Worm (Caenorhabditis elegans) whole organism, L1 larva: ENCODE data around the gene odr-3.

ENCODE experiments used
- C04F5.9 ChIP-seq: sonication (generic microtip); optimal IDR thresholded peaks from 2 replicates; lab custom pipeline; 2016; ENCODE audit warnings: missing genetic modification characterization, missing compliant biosample characterization
- alr-1 ChIP-seq: fragments of 200-800 bp; sonication (Bioruptor generic); optimal IDR thresholded peaks from 2 replicates; lab custom pipeline; 2018; ENCODE audit warnings: borderline replicate concordance, mild to moderate bottlenecking, missing genetic modification characterization, missing compliant biosample characterization
- aly-2 ChIP-seq: fragments of 150-350 bp; optimal IDR thresholded peaks from 2 replicates; lab custom pipeline; 2014; ENCODE audit warnings: missing biosample characterization, missing genetic modification characterization
- ama-1 ChIP-seq: fragments of 150-350 bp; optimal IDR thresholded peaks from 2 replicates; lab custom pipeline; 2014
- blmp-1 ChIP-seq: fragments of 150-350 bp; optimal IDR thresholded peaks from 2 replicates; lab custom pipeline; 2014; ENCODE audit warnings: missing biosample characterization, missing genetic modification characterization
- ceh-88 ChIP-seq: fragments of 200-800 bp; sonication (Bioruptor generic); IDR thresholded peaks from 2 replicates; pipeline ENCODE4 v1.3.6; 2022; ENCODE audit warnings: missing genetic modification characterization, missing compliant biosample characterization
- dsc-1 ChIP-seq: sonication (generic microtip); optimal IDR thresholded peaks from 2 replicates; lab custom pipeline; 2016; ENCODE audit warnings: mild to moderate bottlenecking, missing genetic modification characterization, missing compliant biosample characterization
- egl-13 ChIP-seq: sonication (generic microtip); optimal IDR thresholded peaks from 2 replicates; lab custom pipeline; 2016; ENCODE audit warnings: missing genotype, missing genetic modification reagents, missing genetic modification characterization, missing compliant biosample characterization
- egl-27 ChIP-seq, 2 experiments: fragments of 150-350 bp in 1 of 2; sonication (generic microtip); optimal IDR thresholded peaks; 3 replicates each; lab custom pipeline; 2017 to 2018; ENCODE audit warnings: missing biosample characterization in 2 of 2, missing genetic modification characterization in 2 of 2, missing genetic modification reagents in 2 of 2
- elt-2 ChIP-seq: sonication (generic microtip); optimal IDR thresholded peaks from 2 replicates; lab custom pipeline; 2016; ENCODE audit warnings: missing genetic modification characterization, mild to moderate bottlenecking, inconsistent platforms, missing compliant biosample characterization, missing genetic modification reagents
- elt-3 ChIP-seq, 6 experiments: fragments of 150-350 bp in 1 of 6; sonication (generic microtip); optimal IDR thresholded peaks; 2 replicates each; lab custom pipeline; 2017 to 2018; ENCODE audit warnings: missing biosample characterization in 6 of 6, missing genetic modification characterization in 6 of 6, inconsistent platforms in 1 of 6
- fkh-10 ChIP-seq: sonication (generic microtip); optimal IDR thresholded peaks from 2 replicates; lab custom pipeline; 2017; ENCODE audit warnings: missing biosample characterization, missing genetic modification reagents, missing genetic modification characterization
- fkh-8 ChIP-seq: sonication (generic microtip); optimal IDR thresholded peaks from 2 replicates; lab custom pipeline; 2016; ENCODE audit warnings: mild to moderate bottlenecking, missing genetic modification characterization, missing compliant biosample characterization
- fos-1 ChIP-seq: fragments of 150-350 bp; optimal IDR thresholded peaks from 2 replicates; lab custom pipeline; 2014; ENCODE audit warnings: missing biosample characterization, missing genetic modification characterization
- hlh-17 ChIP-seq: fragments of 200-800 bp; sonication (Bioruptor generic); optimal IDR thresholded peaks from 2 replicates; lab custom pipeline; 2018; ENCODE audit warnings: missing genetic modification characterization, mild to moderate bottlenecking, missing compliant biosample characterization, moderate library complexity, borderline replicate concordance
- hlh-4 ChIP-seq: sonication (generic microtip); optimal IDR thresholded peaks from 2 replicates; lab custom pipeline; 2016; ENCODE audit warnings: mild to moderate bottlenecking, missing genetic modification characterization, missing compliant biosample characterization
- irx-1 ChIP-seq: sonication (generic microtip); optimal IDR thresholded peaks from 2 replicates; lab custom pipeline; 2016; ENCODE audit warnings: missing genetic modification characterization, missing compliant biosample characterization
- isw-1 ChIP-seq: fragments of 200-800 bp; sonication (Bioruptor generic); IDR thresholded peaks from 2 replicates; pipeline ENCODE4 v1.3.6; 2022; ENCODE audit warnings: missing genetic modification characterization, missing compliant biosample characterization
- lin-14 ChIP-seq: fragments of 200-800 bp; sonication (Bioruptor generic); optimal IDR thresholded peaks from 2 replicates; lab custom pipeline; 2018; ENCODE audit warnings: mild to moderate bottlenecking, missing genetic modification characterization, moderate library complexity, missing compliant biosample characterization
- lin-15B ChIP-seq: fragments of 150-350 bp; sonication (generic microtip); optimal IDR thresholded peaks from 3 replicates; lab custom pipeline; 2014; ENCODE audit warnings: missing biosample characterization, missing genetic modification characterization
- lin-35 ChIP-seq, 2 experiments: fragments of 150-350 bp; optimal IDR thresholded peaks; 2 replicates each; lab custom pipeline; 2014; ENCODE audit warnings: missing biosample characterization in 2 of 2, missing genetic modification characterization in 2 of 2, missing genetic modification reagents in 2 of 2
- lsy-2 ChIP-seq, 2 experiments: fragments of 150-350 bp; optimal IDR thresholded peaks; 2 replicates each; lab custom pipeline; 2014; ENCODE audit warnings: missing biosample characterization in 2 of 2, missing genetic modification characterization in 2 of 2
- mdl-1 ChIP-seq, 2 experiments: fragments of 150-350 bp; optimal IDR thresholded peaks; 2 replicates each; lab custom pipeline; 2014 to 2017; ENCODE audit warnings: missing biosample characterization in 2 of 2, missing genetic modification characterization in 2 of 2, inconsistent platforms in 1 of 2
- nhr-12 ChIP-seq: sonication (generic microtip); optimal IDR thresholded peaks from 2 replicates; lab custom pipeline; 2017; ENCODE audit warnings: missing biosample characterization, missing genetic modification characterization
- nhr-20 ChIP-seq: sonication (generic microtip); optimal IDR thresholded peaks from 2 replicates; lab custom pipeline; 2016; ENCODE audit warnings: mild to moderate bottlenecking, missing genetic modification characterization, missing compliant biosample characterization
- nhr-237 ChIP-seq: fragments of 150-350 bp; optimal IDR thresholded peaks from 2 replicates; lab custom pipeline; 2014; ENCODE audit warnings: missing biosample characterization, missing genetic modification characterization
- nhr-28 ChIP-seq: fragments of 150-350 bp; optimal IDR thresholded peaks from 2 replicates; lab custom pipeline; 2014; ENCODE audit warnings: missing biosample characterization, missing genetic modification characterization
- nhr-71 ChIP-seq: sonication (generic microtip); optimal IDR thresholded peaks from 2 replicates; lab custom pipeline; 2016; ENCODE audit warnings: mild to moderate bottlenecking, missing genetic modification characterization, moderate library complexity, missing compliant biosample characterization
- nhr-90 ChIP-seq: sonication (generic microtip); optimal IDR thresholded peaks from 2 replicates; lab custom pipeline; 2016; ENCODE audit warnings: mild to moderate bottlenecking, missing genetic modification characterization, missing compliant biosample characterization; ENCODE audit not compliant: poor library complexity
- pag-3 ChIP-seq: sonication (generic microtip); optimal IDR thresholded peaks from 2 replicates; lab custom pipeline; 2017; ENCODE audit warnings: missing genetic modification characterization, mild to moderate bottlenecking, missing compliant biosample characterization, antibody characterized with exemption, borderline replicate concordance; ENCODE audit not compliant: insufficient read depth
- rnt-1 ChIP-seq: sonication (generic microtip); optimal IDR thresholded peaks from 2 replicates; lab custom pipeline; 2016; ENCODE audit warnings: mild to moderate bottlenecking, missing genetic modification characterization, moderate library complexity, missing compliant biosample characterization
- snu-23 ChIP-seq: sonication (generic microtip); optimal IDR thresholded peaks from 2 replicates; lab custom pipeline; 2016; ENCODE audit warnings: missing genetic modification characterization, missing compliant biosample characterization
- sox-4 ChIP-seq: sonication (generic microtip); optimal IDR thresholded peaks from 2 replicates; lab custom pipeline; 2016; ENCODE audit warnings: missing genetic modification characterization, missing compliant biosample characterization
- sptf-1 ChIP-seq: fragments of 150-350 bp; optimal IDR thresholded peaks from 2 replicates; lab custom pipeline; 2014; ENCODE audit warnings: missing biosample characterization, missing genetic modification characterization
- sup-37 ChIP-seq: fragments of 200-800 bp; sonication (Bioruptor generic); optimal IDR thresholded peaks from 2 replicates; lab custom pipeline; 2018; ENCODE audit warnings: mild to moderate bottlenecking, missing genetic modification characterization, missing compliant biosample characterization
- tlp-1 ChIP-seq: fragments of 150-350 bp; optimal IDR thresholded peaks from 2 replicates; lab custom pipeline; 2014; ENCODE audit warnings: missing biosample characterization, missing genetic modification characterization
- unc-62 ChIP-seq: fragments of 150-350 bp; optimal IDR thresholded peaks from 2 replicates; lab custom pipeline; 2014; ENCODE audit warnings: missing biosample characterization, missing genetic modification reagents, missing genetic modification characterization
- unc-86 ChIP-seq: sonication (generic microtip); optimal IDR thresholded peaks from 2 replicates; lab custom pipeline; 2016; ENCODE audit warnings: missing genetic modification characterization, missing compliant biosample characterization
- unc-98 ChIP-seq: fragments of 200-800 bp; sonication (Bioruptor generic); IDR thresholded peaks from 2 replicates; pipeline ENCODE4 v1.3.6; 2022; ENCODE audit warnings: missing genetic modification characterization, missing compliant biosample characterization
- xbp-1 ChIP-seq: sonication (generic microtip); optimal IDR thresholded peaks from 2 replicates; lab custom pipeline; 2016; ENCODE audit warnings: missing genetic modification characterization, missing compliant biosample characterization
- zag-1 ChIP-seq: fragments of 150-350 bp; optimal IDR thresholded peaks from 2 replicates; lab custom pipeline; 2014; ENCODE audit warnings: missing biosample characterization, missing genetic modification characterization
- zip-4 ChIP-seq: fragments of 200-800 bp; sonication (Bioruptor generic); optimal IDR thresholded peaks from 2 replicates; lab custom pipeline; 2018; ENCODE audit warnings: mild to moderate bottlenecking, missing genetic modification characterization, moderate library complexity, missing compliant biosample characterization
- ztf-4 ChIP-seq: fragments of 150-350 bp; optimal IDR thresholded peaks from 2 replicates; lab custom pipeline; 2014; ENCODE audit warnings: missing biosample characterization, missing genetic modification characterization

odr-3 gene

DNA sequence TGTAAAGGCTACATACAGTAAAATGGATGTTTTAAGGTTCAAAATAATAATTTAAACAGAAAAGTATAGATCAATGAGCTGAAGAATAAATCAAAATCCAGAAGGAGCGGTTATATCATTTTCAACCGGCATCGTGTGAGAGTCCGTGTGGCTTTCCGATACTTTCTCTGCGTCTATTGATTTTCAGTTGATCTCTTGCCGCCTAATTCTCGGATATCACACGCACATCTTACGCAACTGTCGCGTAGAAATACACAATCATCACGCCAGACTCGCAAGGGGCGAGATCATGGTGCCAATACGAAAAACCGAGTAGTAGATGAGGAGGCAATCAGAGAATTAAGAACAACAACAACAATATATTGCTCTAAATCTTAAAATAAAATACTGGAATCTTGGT is 39.5 kb upstream of the odr-3 start (continued):
- TF ChIP-seq C04F5.9, result no peak
- TF ChIP-seq zag-1 (tag; lab: Kevin White, UChicago), result no peak
- TF ChIP-seq xbp-1, result no peak
- no peak for TF ChIP-seq nhr-90 (tag; lab: Kevin White, UChicago)
- TF ChIP-seq elt-3 (tag; optimal IDR thresholded peaks at IDR 0.05; lab: Kevin White, UChicago), result no peak
- TF ChIP-seq egl-27 (tag; optimal IDR thresholded peaks at IDR 0.05; lab: Kevin White, UChicago), result no peak
- TF ChIP-seq aly-2 (tag; lab: Kevin White, UChicago), result no peak
- no peak for TF ChIP-seq blmp-1 (tag; lab: Kevin White, UChicago)
- TF ChIP-seq snu-23 (GFP tag; lab: Kevin White, UChicago), result peak; percentile 25
- no peak for TF ChIP-seq unc-62 (GFP tag; lab: Kevin White, UChicago)
- peak; percentile 48 for TF ChIP-seq lin-14
- TF ChIP-seq egl-13 (tag; lab: Kevin White, UChicago), result no peak
- TF ChIP-seq sox-4 (tag; lab: Kevin White, UChicago), result no peak
- TF ChIP-seq, all 84 proteins: peak for 7

DNA sequence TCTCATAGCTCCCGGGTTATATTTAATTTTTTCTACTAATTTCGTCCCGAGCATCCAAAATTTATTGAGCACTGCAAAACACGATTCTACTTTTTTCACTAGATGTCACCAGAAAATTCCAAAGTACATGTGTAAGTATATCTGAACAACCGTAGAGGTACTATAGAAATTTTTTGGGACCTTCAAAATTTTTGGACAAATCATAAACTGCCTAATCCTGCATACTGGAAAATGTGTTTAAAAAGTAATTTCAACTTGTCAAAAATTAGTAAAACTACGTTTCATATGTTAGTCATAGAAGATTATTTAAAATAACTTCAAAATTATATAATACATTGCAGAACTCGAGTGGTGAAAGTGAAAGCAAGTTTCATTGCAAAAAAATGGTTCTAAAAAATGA is 37.2 kb upstream of the odr-3 start:
- TF ChIP-seq tlp-1, result no peak

DNA sequence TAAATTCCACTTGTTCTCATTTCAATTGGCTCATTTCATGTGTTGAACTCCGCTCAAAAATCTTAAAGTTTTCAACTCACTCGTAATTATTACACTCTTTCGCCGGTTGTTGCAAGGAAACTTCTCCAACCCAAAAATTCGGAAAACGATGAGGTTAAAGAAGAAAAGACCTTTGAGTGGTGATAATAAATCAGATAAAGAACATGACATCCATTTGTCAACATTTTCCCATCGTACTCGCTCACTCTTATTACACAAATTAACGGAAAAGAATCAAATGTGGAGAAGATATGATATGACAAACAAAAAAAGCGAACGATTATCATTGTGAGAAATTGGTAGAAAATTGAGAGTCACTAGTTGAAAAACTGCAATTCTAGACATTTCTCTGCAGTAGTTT is 35.9 kb upstream of the odr-3 start:
- TF ChIP-seq hlh-4 (tag; lab: Kevin White, UChicago) (no peak), sup-37 (GFP tag; lab: Kevin White, UChicago) (no peak), isw-1 (GFP tag; lab: Robert Waterston, UW) (no peak), sptf-1 (no peak), nhr-237 (tag; lab: Kevin White, UChicago) (no peak), unc-86 (tag; lab: Kevin White, UChicago) (no peak), nhr-12 (no peak), unc-62 (GFP tag; lab: Kevin White, UChicago) (no peak), egl-27 (tag; optimal IDR thresholded peaks at IDR 0.05; lab: Kevin White, UChicago) (no peak), fkh-8 (tag; lab: Kevin White, UChicago) (no peak), dsc-1 (tag; lab: Kevin White, UChicago) (no peak), lsy-2 (tag; optimal IDR thresholded peaks at IDR 0.05; lab: Kevin White, UChicago) (peak in 1 of 2 experiments; percentile 23), lin-14 (peak; percentile 73), fos-1 (no peak), nhr-71 (tag; lab: Kevin White, UChicago) (peak; percentile 30), zip-4 (GFP tag; lab: Kevin White, UChicago) (no peak), snu-23 (GFP tag; lab: Kevin White, UChicago) (no peak), nhr-28 (tag; lab: Kevin White, UChicago) (no peak), pag-3 (tag; lab: Kevin White, UChicago) (no peak), C04F5.9 (no peak), unc-98 (GFP tag; lab: Robert Waterston, UW) (no peak), rnt-1 (tag; lab: Kevin White, UChicago) (peak; percentile 62), zag-1 (tag; lab: Kevin White, UChicago) (no peak), ztf-4 (no peak), irx-1 (no peak), alr-1 (tag; lab: Kevin White, UChicago) (no peak), aly-2 (tag; lab: Kevin White, UChicago) (no peak), lin-15B (tag; lab: Kevin White, UChicago) (no peak), sox-4 (tag; lab: Kevin White, UChicago) (no peak), lin-35 (GFP tag; optimal IDR thresholded peaks at IDR 0.05; lab: Kevin White, UChicago) (no peak), elt-2 (tag; lab: Kevin White, UChicago) (no peak), blmp-1 (tag; lab: Kevin White, UChicago) (peak; percentile 26), hlh-17 (GFP tag; lab: Kevin White, UChicago) (no peak), nhr-20 (tag; lab: Kevin White, UChicago) (no peak), mdl-1 (tag; optimal IDR thresholded peaks at IDR 0.05; lab: Kevin White, UChicago) (no peak), ama-1 (no peak), ceh-88 (GFP tag; lab: Robert Waterston, UW) (no peak), fkh-10 (GFP tag; lab: Kevin White, UChicago) (no peak)
